Worm (Caenorhabditis elegans) whole organism, L1 larva: ENCODE results near the gene gldi-9.

Experiments
- C16A3.4 ChIP-seq: fragments of 150-350 bp; optimal IDR thresholded peaks from 2 replicates; lab custom pipeline; 2014; ENCODE audit warnings: missing biosample characterization, missing genetic modification characterization
- aly-2 ChIP-seq: fragments of 150-350 bp; optimal IDR thresholded peaks from 2 replicates; lab custom pipeline; 2014; ENCODE audit warnings: missing biosample characterization, missing genetic modification characterization
- nhr-11 ChIP-seq: fragments of 150-350 bp; optimal IDR thresholded peaks from 2 replicates; lab custom pipeline; 2014; ENCODE audit warnings: missing biosample characterization, missing genetic modification characterization
- rnt-1 ChIP-seq: sonication (generic microtip); optimal IDR thresholded peaks from 2 replicates; lab custom pipeline; 2016; ENCODE audit warnings: mild to moderate bottlenecking, missing genetic modification characterization, moderate library complexity, missing compliant biosample characterization
- zag-1 ChIP-seq: fragments of 150-350 bp; optimal IDR thresholded peaks from 2 replicates; lab custom pipeline; 2014; ENCODE audit warnings: missing biosample characterization, missing genetic modification characterization

- no peak for TF ChIP-seq zag-1 (tag; lab: Kevin White, UChicago)
- no peak for TF ChIP-seq aly-2 (tag; lab: Kevin White, UChicago)
- no peak for TF ChIP-seq nhr-11 (tag; lab: Kevin White, UChicago)
- no peak for TF ChIP-seq rnt-1 (tag; lab: Kevin White, UChicago)
- no peak for TF ChIP-seq C16A3.4
Measured at ce11 chrIII:2711527-2711926, 44.6 kb downstream of the gldi-9 start.
